Worm (Caenorhabditis elegans) whole organism, L1 larva: ENCODE data around the gene ZC455.1.

Source experiments
- fkh-10 ChIP-seq: sonication (generic microtip); optimal IDR thresholded peaks from 2 replicates; lab custom pipeline; 2017; ENCODE audit warnings: missing biosample characterization, missing genetic modification reagents, missing genetic modification characterization
- nhr-12 ChIP-seq: sonication (generic microtip); optimal IDR thresholded peaks from 2 replicates; lab custom pipeline; 2017; ENCODE audit warnings: missing biosample characterization, missing genetic modification characterization
- sptf-1 ChIP-seq: fragments of 150-350 bp; optimal IDR thresholded peaks from 2 replicates; lab custom pipeline; 2014; ENCODE audit warnings: missing biosample characterization, missing genetic modification characterization
- tbx-2 ChIP-seq: sonication (generic microtip); optimal IDR thresholded peaks from 2 replicates; lab custom pipeline; 2016; ENCODE audit warnings: missing genetic modification characterization, missing compliant biosample characterization

DNA sequence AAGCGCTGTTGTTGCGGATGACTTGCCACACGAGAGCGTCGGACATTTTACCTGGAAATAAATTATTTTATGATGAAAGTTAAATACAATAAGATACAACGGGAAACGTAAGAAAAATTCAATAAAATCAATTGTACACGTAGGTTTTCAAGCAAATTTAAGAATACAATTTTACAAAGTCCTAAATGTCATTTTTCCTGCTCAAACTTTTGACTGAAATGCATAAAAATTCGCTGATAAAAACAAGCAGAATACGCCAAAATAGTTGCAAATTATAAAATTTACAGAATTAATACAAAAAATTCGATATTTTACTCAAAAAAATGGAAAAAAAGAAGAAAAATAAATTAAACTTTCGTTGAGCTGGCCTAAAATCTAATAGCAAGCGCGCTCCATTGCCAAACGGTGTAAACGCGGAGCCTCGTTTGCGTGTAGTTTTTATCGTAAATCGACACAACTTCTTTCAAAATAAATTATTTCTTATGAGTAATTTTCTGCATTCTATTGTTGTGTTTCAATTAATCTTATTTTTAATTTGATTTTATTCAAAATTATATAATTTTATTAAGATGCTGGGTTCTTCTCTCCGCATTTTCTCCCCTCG, 45.2 kb upstream of the ZC455.1 start, which contains the start of the genes rpl-28 and mrpl-49:
- TF ChIP-seq sptf-1 (tag; lab: Kevin White, UChicago) (no peak), nhr-12 (tag; lab: Kevin White, UChicago) (no peak), fkh-10 (GFP tag; lab: Kevin White, UChicago) (peak; percentile 42), tbx-2 (tag; lab: Kevin White, UChicago) (peak; percentile 83)
